Worm (Caenorhabditis elegans): Measurements from ENCODE around the gene M106.3.

- no peak for TF ChIP-seq nhr-25 (tag; optimal IDR thresholded peaks at IDR 0.05)
- no peak for TF ChIP-seq unc-62 (GFP tag; optimal IDR thresholded peaks at IDR 0.05)
- no peak for TF ChIP-seq eor-1 (tag; optimal IDR thresholded peaks at IDR 0.05)
- TF ChIP-seq ztf-4 (tag; optimal IDR thresholded peaks at IDR 0.05), result no peak
- TF ChIP-seq nfya-1 (tag; optimal IDR thresholded peaks at IDR 0.05; ENCODE audit: insufficient read depth), result no peak
- no peak for TF ChIP-seq tbx-2 (tag; optimal IDR thresholded peaks at IDR 0.05)
- no peak for TF ChIP-seq zag-1 (tag; optimal IDR thresholded peaks at IDR 0.05)
- no peak for TF ChIP-seq fkh-10 (GFP tag; optimal IDR thresholded peaks at IDR 0.05)
- TF ChIP-seq ZK546.5 (tag; optimal IDR thresholded peaks at IDR 0.05), result no peak
- TF ChIP-seq jun-1 (tag; optimal IDR thresholded peaks at IDR 0.05), result no peak
- TF ChIP-seq ama-1 (optimal IDR thresholded peaks at IDR 0.05), result no peak
- no peak for TF ChIP-seq ceh-28 (tag; optimal IDR thresholded peaks at IDR 0.05)
- no peak for TF ChIP-seq daf-12 (tag; optimal IDR thresholded peaks at IDR 0.05)
- TF ChIP-seq fos-1 (tag; optimal IDR thresholded peaks at IDR 0.05), result no peak
Measured at ce11 chrII:10885250-10885649, 24.5 kb upstream of the M106.3 start.
